Worm (Caenorhabditis elegans) whole organism, dauer: ENCODE data around the gene ZK742.3.

ENCODE experiments used
- unc-62 ChIP-seq: sonication (generic microtip); optimal IDR thresholded peaks from 2 replicates; lab custom pipeline; 2017; ENCODE audit warnings: missing biosample characterization, missing genetic modification reagents, missing genetic modification characterization

ZK742.3 gene

ce11 chrV:7825836-7826235 lies 16.1 kb upstream of the ZK742.3 start:
- no peak for TF ChIP-seq unc-62 (GFP tag; lab: Kevin White, UChicago)

ce11 chrV:7824138-7824537 lies 14.4 kb upstream of the ZK742.3 start:
- TF ChIP-seq unc-62 (GFP tag; lab: Kevin White, UChicago), result no peak

- no peak for TF ChIP-seq unc-62 (GFP tag; lab: Kevin White, UChicago)
Observed at ce11 chrV:7822655-7823054, 12.9 kb upstream of the ZK742.3 start.

ce11 chrV:7820270-7820669 lies 10.6 kb upstream of the ZK742.3 start, which contains the start of gene lbp-4:
TSS of gene lbp-4 (plus strand) at chrV:7820578.
- no peak for TF ChIP-seq unc-62 (GFP tag; lab: Kevin White, UChicago)

- no peak for TF ChIP-seq unc-62 (GFP tag; lab: Kevin White, UChicago)
Observed at ce11 chrV:7819585-7819984, 9.9 kb upstream of the ZK742.3 start.

ce11 chrV:7816486-7816885 lies 6.8 kb upstream of the ZK742.3 start:
- TF ChIP-seq unc-62 (GFP tag; lab: Kevin White, UChicago), result no peak

- TF ChIP-seq unc-62 (GFP tag; lab: Kevin White, UChicago), result no peak
Observed at ce11 chrV:7814601-7815000, 4.9 kb upstream of the ZK742.3 start, which contains the start of gene ZK742.6. TSS of gene ZK742.6 (minus strand) at chrV:7814942.

ce11 chrV:7811758-7812157 lies 2.0 kb upstream of the ZK742.3 start, which contains the start of gene ZK742.4:
TSS of gene ZK742.4 (minus strand) at chrV:7811792.
- no peak for TF ChIP-seq unc-62 (GFP tag; lab: Kevin White, UChicago)

ce11 chrV:7810591-7810990 lies 879 bp upstream of the ZK742.3 start:
- no peak for TF ChIP-seq unc-62 (GFP tag; lab: Kevin White, UChicago)

- no peak for TF ChIP-seq unc-62 (GFP tag; lab: Kevin White, UChicago)
Observed at ce11 chrV:7808444-7808843, 1.3 kb downstream of the ZK742.3 start.

ce11 chrV:7806629-7807028 lies 3.1 kb downstream of the ZK742.3 start:
- no peak for TF ChIP-seq unc-62 (GFP tag; lab: Kevin White, UChicago)

- no peak for TF ChIP-seq unc-62 (GFP tag; lab: Kevin White, UChicago)
Observed at ce11 chrV:7804801-7805163, 4.9 kb downstream of the ZK742.3 start, which contains the start of gene xpo-1. TSS of gene xpo-1 (plus strand) at chrV:7805064.

- no peak for TF ChIP-seq unc-62 (GFP tag; lab: Kevin White, UChicago)
Observed at ce11 chrV:7804064-7804800, 5.5 kb downstream of the ZK742.3 start, which contains the start of gene uvs-1. TSS of gene uvs-1 (minus strand) at chrV:7804208.

ce11 chrV:7803563-7803962 lies 6.1 kb downstream of the ZK742.3 start:
- no peak for TF ChIP-seq unc-62 (GFP tag; lab: Kevin White, UChicago)

- no peak for TF ChIP-seq unc-62 (GFP tag; lab: Kevin White, UChicago)
Observed at ce11 chrV:7798079-7798478, 11.6 kb downstream of the ZK742.3 start, which contains the start of gene ZK742.7. TSS of gene ZK742.7 (plus strand) at chrV:7798379.

ce11 chrV:7793067-7793466 lies 16.6 kb downstream of the ZK742.3 start, which contains the start of gene flp-21:
TSS of gene flp-21 (plus strand) at chrV:7793367.
- TF ChIP-seq unc-62 (GFP tag; lab: Kevin White, UChicago), result no peak

ce11 chrV:7786639-7787038 lies 23.1 kb downstream of the ZK742.3 start:
- TF ChIP-seq unc-62 (GFP tag; lab: Kevin White, UChicago), result no peak
